Fruit fly (Drosophila melanogaster) Kc167 (cell line): Measurements from ENCODE around the gene Erk7.

Experiments used
- Sin3A ChIP-seq: fragments of >200 bp; optimal IDR thresholded peaks from 2 replicates; lab custom pipeline; 2018; ENCODE audit warnings: missing external identifiers
- h ChIP-seq: fragments of >200 bp; optimal IDR thresholded peaks from 3 replicates; lab custom pipeline; 2018; ENCODE audit warnings: missing external identifiers
- insv ChIP-seq: fragments of >200 bp; optimal IDR thresholded peaks from 3 replicates; lab custom pipeline; 2018; ENCODE audit warnings: missing external identifiers
- psq ChIP-seq: fragments of >200 bp; optimal IDR thresholded peaks from 2 replicates; lab custom pipeline; 2017; ENCODE audit warnings: missing external identifiers
- ttk ChIP-seq: sonication (Bioruptor generic); optimal IDR thresholded peaks from 2 replicates; lab custom pipeline; 2017; ENCODE audit warnings: missing external identifiers

DNA sequence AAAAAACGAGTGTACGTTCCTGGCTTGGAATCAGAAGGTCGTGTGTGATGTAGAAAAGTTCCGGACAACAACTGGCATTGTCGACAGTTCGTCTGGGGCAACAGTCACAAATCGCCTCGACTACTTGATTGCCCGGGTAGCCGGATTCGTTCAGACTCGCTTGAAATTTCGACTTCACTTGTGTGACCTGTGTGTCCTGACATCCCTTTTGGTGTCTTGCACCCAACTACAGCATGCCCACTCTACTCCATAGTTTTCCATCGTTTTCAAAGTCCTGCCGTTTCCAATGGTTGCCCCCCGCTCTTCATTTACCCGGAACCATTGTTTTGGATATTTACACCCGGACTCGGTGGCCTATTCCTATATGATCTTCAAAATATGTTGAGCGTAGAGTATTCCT lies at the start of gene Erk7:
- TF ChIP-seq Sin3A (no peak), h (lab: Kevin White, UChicago) (no peak), insv (no peak), ttk (lab: Kevin White, UChicago) (no peak), psq (lab: Kevin White, UChicago) (no peak)
